Worm (Caenorhabditis elegans) whole organism, L1 larva: ENCODE data around the gene R13H9.6.

Experiments used
- F16B12.6 ChIP-seq: fragments of 150-350 bp; optimal IDR thresholded peaks from 2 replicates; lab custom pipeline; 2014; ENCODE audit warnings: missing biosample characterization, missing genetic modification characterization
- ama-1 ChIP-seq: fragments of 150-350 bp; optimal IDR thresholded peaks from 2 replicates; lab custom pipeline; 2014
- ces-1 ChIP-seq: fragments of 150-350 bp; optimal IDR thresholded peaks from 2 replicates; lab custom pipeline; 2014; ENCODE audit warnings: missing biosample characterization, missing genetic modification reagents, missing genetic modification characterization
- dpl-1 ChIP-seq, 3 experiments: fragments of 150-350 bp in 2 of 3; sonication (generic microtip) in 1 of 3; optimal IDR thresholded peaks; 2 replicates each; lab custom pipeline; 2014 to 2017; ENCODE audit warnings: missing biosample characterization in 3 of 3, missing genetic modification characterization in 3 of 3, missing genetic modification reagents in 3 of 3
- jun-1 ChIP-seq: fragments of 150-350 bp; optimal IDR thresholded peaks from 2 replicates; lab custom pipeline; 2014; ENCODE audit warnings: missing biosample characterization, missing genetic modification reagents, missing genetic modification characterization
- nhr-11 ChIP-seq: fragments of 150-350 bp; optimal IDR thresholded peaks from 2 replicates; lab custom pipeline; 2014; ENCODE audit warnings: missing biosample characterization, missing genetic modification characterization
- nhr-237 ChIP-seq: fragments of 150-350 bp; optimal IDR thresholded peaks from 2 replicates; lab custom pipeline; 2014; ENCODE audit warnings: missing biosample characterization, missing genetic modification characterization
- snpc-4 ChIP-seq: fragments of 150-350 bp; optimal IDR thresholded peaks from 2 replicates; lab custom pipeline; 2014; ENCODE audit warnings: missing biosample characterization, missing genetic modification characterization

DNA sequence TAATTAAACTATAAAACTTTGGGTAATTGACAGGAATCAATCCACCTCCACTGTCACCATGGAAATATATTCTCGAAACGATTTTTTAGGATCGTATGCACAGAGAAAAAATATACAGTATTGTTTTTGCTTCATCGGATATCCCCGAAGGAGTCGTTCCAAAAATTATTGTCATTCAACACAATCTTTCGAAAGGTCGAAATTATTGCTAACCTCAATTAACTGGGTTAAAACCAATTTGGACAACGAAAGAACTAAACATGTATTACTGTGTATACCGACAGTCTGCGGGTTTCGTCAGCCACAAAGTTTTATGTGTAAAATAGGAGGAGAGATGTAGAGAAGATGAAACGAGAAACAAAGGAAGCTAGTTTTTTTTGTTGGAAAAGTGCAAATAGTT lies 5.1 kb downstream of the R13H9.6 start:
- TF ChIP-seq ces-1 (GFP tag; lab: Kevin White, UChicago) = no peak
- no peak for TF ChIP-seq F16B12.6
- no peak for TF ChIP-seq jun-1 (tag; lab: Kevin White, UChicago)
- TF ChIP-seq dpl-1 (GFP tag; optimal IDR thresholded peaks at IDR 0.05; lab: Kevin White, UChicago) = no peak
- peak; percentile 96 for TF ChIP-seq snpc-4 (tag; lab: Kevin White, UChicago)
- TF ChIP-seq ama-1 (lab: Kevin White, UChicago) = no peak
- no peak for TF ChIP-seq nhr-11 (tag; lab: Kevin White, UChicago)
- TF ChIP-seq nhr-237 (tag; lab: Kevin White, UChicago) = no peak
